Fruit fly (Drosophila melanogaster) whole organism, pupa: ENCODE measurements around the gene Trmt6.

ENCODE experiments used
- CG10348 ChIP-seq: fragments of 200-800 bp; sonication (Bioruptor generic); IDR thresholded peaks from 2 replicates; pipeline ENCODE4 v1.3.6; 2022; ENCODE audit warnings: missing biosample characterization, missing genetic modification characterization
- CG12605 ChIP-seq: fragments of 200-800 bp; sonication (Bioruptor generic); IDR thresholded peaks from 2 replicates; pipeline ENCODE4 v1.3.6; 2022; ENCODE audit warnings: missing biosample characterization, missing genetic modification characterization
- CG13204 ChIP-seq: fragments of 200-800 bp; sonication (Bioruptor generic); optimal IDR thresholded peaks from 2 replicates; lab custom pipeline; 2018; ENCODE audit warnings: missing biosample characterization, mild to moderate bottlenecking, missing genetic modification characterization, moderate library complexity
- CG14655 ChIP-seq: fragments of 200-800 bp; sonication (Bioruptor generic); optimal IDR thresholded peaks from 3 replicates; lab custom pipeline; 2017; ENCODE audit warnings: mild to moderate bottlenecking, missing biosample characterization, missing genetic modification reagents, missing genetic modification characterization
- CG15710 ChIP-seq: fragments of 200-800 bp; sonication (Bioruptor generic); optimal IDR thresholded peaks from 2 replicates; lab custom pipeline; 2018; ENCODE audit warnings: missing biosample characterization, mild to moderate bottlenecking, missing genetic modification characterization, moderate library complexity
- CG17806 ChIP-seq: fragments of 200-800 bp; sonication (Bioruptor generic); optimal IDR thresholded peaks from 2 replicates; lab custom pipeline; 2018; ENCODE audit warnings: missing biosample characterization, mild to moderate bottlenecking, missing genetic modification characterization, moderate library complexity
- CG32121 ChIP-seq: fragments of 200-800 bp; sonication (Bioruptor generic); IDR thresholded peaks from 2 replicates; pipeline ENCODE4 v1.3.6; 2022; ENCODE audit warnings: missing biosample characterization, missing genetic modification characterization
- CG34367 ChIP-seq: fragments of 200-800 bp; sonication (Bioruptor generic); optimal IDR thresholded peaks from 2 replicates; lab custom pipeline; 2018; ENCODE audit warnings: missing biosample characterization, mild to moderate bottlenecking, missing genetic modification characterization
- CG4496 ChIP-seq: fragments of 200-800 bp; sonication (Bioruptor generic); IDR thresholded peaks from 3 replicates; pipeline ENCODE4 v1.3.6; 2022; ENCODE audit warnings: missing biosample characterization, missing genetic modification characterization
- CG8159 ChIP-seq: fragments of 200-800 bp; sonication (Bioruptor generic); optimal IDR thresholded peaks from 3 replicates; lab custom pipeline; 2018; ENCODE audit warnings: missing biosample characterization, mild to moderate bottlenecking, missing genetic modification characterization, moderate library complexity
- CG8301 ChIP-seq: fragments of 200-800 bp; sonication (Bioruptor generic); optimal IDR thresholded peaks from 2 replicates; lab custom pipeline; 2018; ENCODE audit warnings: missing biosample characterization, mild to moderate bottlenecking, missing genetic modification characterization
- CG9948 ChIP-seq: fragments of 200-800 bp; sonication (Bioruptor generic); optimal IDR thresholded peaks from 2 replicates; lab custom pipeline; 2018; ENCODE audit warnings: missing biosample characterization, mild to moderate bottlenecking, missing genetic modification characterization, moderate library complexity
- D1 ChIP-seq: fragments of 200-800 bp; sonication (Bioruptor generic); optimal IDR thresholded peaks from 2 replicates; lab custom pipeline; 2018; ENCODE audit warnings: missing biosample characterization, mild to moderate bottlenecking, missing genetic modification characterization, moderate library complexity
- EcR ChIP-seq: fragments of 200-800 bp; sonication (Bioruptor generic); optimal IDR thresholded peaks from 3 replicates; lab custom pipeline; 2019; ENCODE audit warnings: missing biosample characterization, missing genetic modification characterization, mild to moderate bottlenecking, moderate library complexity, missing genetic modification reagents
- Ets98B ChIP-seq: fragments of 200-800 bp; sonication (Bioruptor generic); IDR thresholded peaks from 2 replicates; pipeline ENCODE4 v1.3.6; 2022; ENCODE audit warnings: missing biosample characterization, missing genetic modification characterization
- Pif1A ChIP-seq: fragments of 200-800 bp; sonication (Bioruptor generic); optimal IDR thresholded peaks from 3 replicates; lab custom pipeline; 2016; ENCODE audit warnings: missing biosample characterization, missing genetic modification characterization
- Pif1B ChIP-seq: fragments of 200-800 bp; sonication (Bioruptor generic); optimal IDR thresholded peaks from 3 replicates; lab custom pipeline; 2016; ENCODE audit warnings: missing biosample characterization, missing genetic modification characterization
- Snoo ChIP-seq: fragments of 200-800 bp; sonication (Bioruptor generic); optimal IDR thresholded peaks from 3 replicates; lab custom pipeline; 2017; ENCODE audit warnings: missing biosample characterization, mild to moderate bottlenecking, missing genetic modification characterization, inconsistent platforms
- fd96Ca ChIP-seq: fragments of 200-800 bp; sonication (Bioruptor generic); IDR thresholded peaks from 3 replicates; pipeline ENCODE4 v1.3.6; 2022; ENCODE audit warnings: missing biosample characterization, missing genetic modification characterization
- gl ChIP-seq: fragments of 200-800 bp; sonication (Bioruptor generic); optimal IDR thresholded peaks from 2 replicates; lab custom pipeline; 2018; ENCODE audit warnings: missing biosample characterization, mild to moderate bottlenecking, missing genetic modification characterization
- rn ChIP-seq: fragments of 200-800 bp; sonication (Bioruptor generic); IDR thresholded peaks from 2 replicates; pipeline ENCODE4 v1.3.6; 2022; ENCODE audit warnings: missing biosample characterization, missing genetic modification characterization

Gene Trmt6

DNA sequence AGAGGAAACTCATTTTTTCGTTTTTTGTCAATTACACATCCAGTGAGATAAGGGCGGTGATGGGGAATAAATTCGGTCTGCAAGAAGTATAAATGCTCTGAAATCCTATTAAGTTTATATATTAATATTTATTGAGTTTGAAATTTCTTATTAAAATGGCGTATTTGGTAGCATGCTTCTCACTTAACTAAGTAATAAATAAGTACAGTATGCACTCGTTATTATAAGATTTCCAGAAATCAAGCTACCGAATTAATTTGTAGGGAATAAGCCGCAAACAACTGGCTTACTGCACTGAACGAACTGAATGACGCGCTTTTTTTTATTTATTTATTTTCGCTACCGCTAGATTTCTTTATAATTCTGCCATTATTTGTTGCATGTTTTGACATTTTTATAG lies 10.6 kb downstream of the Trmt6 start:
- TF ChIP-seq CG15710 (tag; lab: Kevin White, UChicago) (no peak), Snoo (tag; lab: Kevin White, UChicago) (peak; percentile 16), Ets98B (GFP tag; lab: Robert Waterston, UW) (no peak), CG4496 (GFP tag; lab: Robert Waterston, UW) (no peak), D1 (no peak), CG34367 (tag; lab: Kevin White, UChicago) (no peak)

DNA sequence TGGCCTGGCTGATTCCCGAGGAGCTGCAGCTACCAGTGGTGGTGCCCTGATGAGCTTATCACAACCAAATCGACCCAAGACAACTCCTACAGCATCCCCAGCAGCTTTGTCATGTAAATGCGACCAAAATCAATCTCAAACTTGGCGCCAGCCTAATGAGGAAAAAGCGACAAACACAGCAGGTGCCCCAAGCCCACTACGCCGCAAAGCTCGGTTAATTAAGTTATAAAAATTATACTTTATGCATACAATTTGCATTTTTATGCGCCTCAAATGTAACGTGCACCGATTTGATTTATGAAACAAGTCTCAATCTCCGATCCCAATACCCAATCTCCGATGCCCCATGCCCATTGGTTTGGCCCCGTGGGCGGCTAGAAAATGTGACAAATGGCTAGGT lies 11.3 kb downstream of the Trmt6 start:
- no peak for TF ChIP-seq Pif1B (GFP tag; lab: Kevin White, UChicago)
- TF ChIP-seq CG12605 (GFP tag; lab: Robert Waterston, UW), result no peak
- TF ChIP-seq CG13204 (GFP tag; lab: Kevin White, UChicago), result no peak
- TF ChIP-seq rn (GFP tag; lab: Robert Waterston, UW), result no peak
- no peak for TF ChIP-seq CG17806 (tag; lab: Kevin White, UChicago)
- no peak for TF ChIP-seq CG32121 (GFP tag; lab: Robert Waterston, UW)
- no peak for TF ChIP-seq Pif1A
- no peak for TF ChIP-seq CG10348 (GFP tag; lab: Robert Waterston, UW)

DNA sequence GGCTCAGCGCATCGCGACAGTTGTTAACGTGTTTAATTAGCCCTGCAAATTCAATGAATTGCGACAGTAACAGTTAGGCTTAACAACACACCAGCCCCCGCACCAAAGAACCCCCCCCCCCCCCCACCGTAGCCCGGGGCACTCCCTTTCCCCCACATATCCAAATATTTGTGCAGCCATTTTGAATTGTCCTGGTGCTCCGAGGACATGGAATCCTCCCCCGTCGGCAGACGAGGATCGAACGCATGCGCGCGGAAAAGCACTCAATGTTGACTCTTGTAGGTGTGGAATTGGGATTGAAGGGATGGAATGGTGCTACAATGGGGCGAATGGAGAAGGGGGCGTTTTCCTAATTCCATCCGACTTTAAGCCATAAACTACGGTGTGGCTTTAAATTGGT lies 14.1 kb downstream of the Trmt6 start:
- no peak for TF ChIP-seq CG8301
- TF ChIP-seq gl (tag; lab: Kevin White, UChicago), result no peak
- TF ChIP-seq CG14655 (GFP tag; lab: Kevin White, UChicago), result no peak
- no peak for TF ChIP-seq CG13204 (GFP tag; lab: Kevin White, UChicago)
- no peak for TF ChIP-seq CG17806 (tag; lab: Kevin White, UChicago)
- TF ChIP-seq Pif1A, result no peak
- TF ChIP-seq CG32121 (GFP tag; lab: Robert Waterston, UW), result no peak
- TF ChIP-seq CG12605 (GFP tag; lab: Robert Waterston, UW), result no peak

DNA sequence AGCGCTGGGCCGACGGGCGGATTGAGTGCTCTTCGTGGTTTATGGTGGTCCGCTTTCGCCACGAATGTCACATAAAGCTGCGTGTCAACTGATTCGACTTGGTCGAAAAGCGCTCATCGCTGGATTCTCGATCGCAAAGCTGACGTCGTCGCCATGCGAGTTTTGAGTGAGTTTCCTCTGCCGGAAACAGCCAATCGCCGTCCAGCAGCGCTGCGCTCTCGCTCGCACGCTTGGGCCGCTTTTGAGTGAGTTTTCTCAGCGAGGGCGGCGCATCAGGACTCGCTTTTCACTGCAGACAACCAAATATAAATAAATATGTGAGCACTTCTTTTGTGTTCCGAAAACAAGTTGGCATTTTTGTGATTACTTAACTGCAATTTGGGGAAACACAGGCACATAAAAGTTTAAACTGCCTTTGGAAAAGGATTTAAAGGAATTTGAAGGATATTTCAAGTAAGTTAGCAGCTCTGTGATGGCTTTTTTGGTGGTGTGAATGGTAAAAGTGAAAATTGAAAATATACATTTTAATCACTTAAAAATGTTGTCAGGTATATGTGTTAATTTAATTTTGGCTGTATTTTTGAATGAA lies 15.1 kb downstream of the Trmt6 start, which contains the start of gene eya:
Gene eya (minus strand): TSS at position 94 of the 589 bp plus-strand sequence.
- TF ChIP-seq CG34367 (tag; lab: Kevin White, UChicago) (no peak), gl (tag; lab: Kevin White, UChicago) (no peak), fd96Ca (GFP tag; lab: Robert Waterston, UW) (no peak), CG15710 (tag; lab: Kevin White, UChicago) (no peak), CG9948 (tag; lab: Kevin White, UChicago) (no peak), D1 (no peak)

DNA sequence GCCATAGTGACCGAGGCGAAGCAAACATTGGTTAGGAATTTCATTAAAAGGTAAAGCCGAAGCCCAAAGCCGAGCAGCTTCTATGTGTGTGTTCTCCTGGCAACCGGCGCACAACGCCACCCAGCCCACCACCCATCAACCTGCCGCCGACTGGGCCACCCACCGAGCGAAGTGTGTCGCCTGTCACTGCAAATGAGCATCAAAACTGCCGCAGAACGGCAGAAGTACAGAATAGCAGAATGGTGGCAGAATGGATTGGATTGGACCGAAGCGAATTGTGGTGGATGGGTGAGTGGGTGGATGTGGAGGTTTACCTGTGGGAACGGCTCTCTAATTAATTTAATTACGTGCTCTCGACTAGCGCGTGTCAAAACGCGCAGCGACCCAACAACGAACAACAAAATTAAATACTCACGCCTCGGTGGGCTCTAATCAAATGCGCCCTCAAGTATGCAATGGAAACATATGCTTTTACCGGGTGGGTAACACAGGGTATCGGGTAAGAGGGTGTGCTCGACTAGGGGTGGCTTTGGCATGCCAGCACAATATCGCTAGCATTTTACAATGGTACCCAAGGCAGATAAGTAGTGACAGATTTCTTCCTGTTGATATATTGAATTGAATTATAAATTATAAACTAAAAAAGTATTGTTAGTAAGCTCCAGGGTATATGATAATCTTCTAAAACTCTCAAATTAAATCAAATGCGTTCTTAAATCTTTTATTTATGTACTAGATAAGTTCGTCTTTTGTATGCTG lies 22.3 kb downstream of the Trmt6 start:
- TF ChIP-seq rn (GFP tag; lab: Robert Waterston, UW) (no peak), CG32121 (GFP tag; lab: Robert Waterston, UW) (no peak), Pif1A (no peak), CG12605 (GFP tag; lab: Robert Waterston, UW) (no peak), CG13204 (GFP tag; lab: Kevin White, UChicago) (no peak), EcR (no peak), Snoo (tag; lab: Kevin White, UChicago) (no peak), gl (tag; lab: Kevin White, UChicago) (no peak), CG34367 (tag; lab: Kevin White, UChicago) (no peak), fd96Ca (GFP tag; lab: Robert Waterston, UW) (no peak), CG14655 (GFP tag; lab: Kevin White, UChicago) (no peak), D1 (no peak), CG15710 (tag; lab: Kevin White, UChicago) (no peak)

DNA sequence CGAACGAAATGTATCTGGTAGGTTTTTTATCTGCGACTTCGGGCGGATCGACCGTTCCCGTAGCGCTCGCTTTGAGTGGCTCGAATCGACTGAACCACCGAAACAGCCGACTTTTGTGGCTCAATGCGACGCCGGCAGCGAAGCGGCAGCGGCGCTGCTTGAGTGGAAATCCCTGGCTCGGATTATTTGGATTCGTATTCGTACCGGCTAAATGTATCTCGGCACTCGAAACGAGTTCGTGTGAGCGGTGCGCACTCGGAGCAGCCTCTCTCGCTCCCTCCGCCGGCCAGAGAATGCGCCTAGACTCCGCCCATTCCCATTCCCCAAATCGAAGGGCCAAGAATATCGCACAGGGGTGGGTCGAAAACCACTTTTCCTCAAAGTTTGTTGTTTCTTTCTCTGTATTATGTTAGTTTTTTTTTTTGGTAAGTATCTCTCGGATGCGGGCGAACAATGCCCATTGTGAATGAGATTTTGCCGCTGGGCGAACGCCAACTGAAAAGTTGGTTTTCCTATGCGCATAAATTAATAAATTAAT lies 26.0 kb downstream of the Trmt6 start:
- TF ChIP-seq D1 (no peak), EcR (peak; percentile 3)
- TF ChIP-seq, all 21 proteins: peak for 1

DNA sequence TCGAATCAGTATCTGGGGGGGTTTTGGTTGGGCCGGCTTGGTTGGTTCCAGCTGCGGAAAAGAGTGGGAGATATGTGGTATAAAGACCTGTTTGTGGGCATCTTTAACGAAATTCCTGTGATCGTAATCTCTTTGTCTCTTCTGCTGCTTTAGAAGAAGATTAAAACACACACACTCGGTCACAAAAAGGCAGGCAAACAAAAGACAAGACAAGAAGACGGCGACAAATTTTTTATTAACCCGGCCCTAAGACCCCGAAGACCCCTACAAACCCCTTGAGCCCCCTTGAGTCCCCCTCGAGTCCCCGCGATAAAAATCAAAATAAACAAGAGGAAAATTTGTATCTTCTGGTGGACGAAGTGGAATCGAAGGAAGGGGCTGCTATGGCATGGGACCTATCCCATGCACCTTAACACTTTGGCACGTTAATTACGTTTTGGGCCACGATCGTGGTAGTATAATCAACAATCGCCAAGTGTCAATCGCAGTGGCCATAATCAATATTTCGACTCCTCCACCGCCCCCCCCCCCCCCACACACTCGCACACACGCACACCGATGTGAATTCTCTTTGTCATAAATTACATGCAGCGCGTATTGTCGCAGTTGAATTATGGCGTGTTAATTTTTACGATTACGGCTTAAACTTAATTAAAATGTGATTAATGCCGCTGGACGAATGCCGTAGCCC lies 27.8 kb downstream of the Trmt6 start:
- TF ChIP-seq Ets98B (GFP tag; lab: Robert Waterston, UW) (no peak), CG14655 (GFP tag; lab: Kevin White, UChicago) (no peak), Pif1A (no peak), D1 (no peak), CG15710 (tag; lab: Kevin White, UChicago) (no peak), CG12605 (GFP tag; lab: Robert Waterston, UW) (no peak), CG13204 (GFP tag; lab: Kevin White, UChicago) (no peak), CG8301 (no peak), CG9948 (tag; lab: Kevin White, UChicago) (no peak), gl (tag; lab: Kevin White, UChicago) (no peak), CG8159 (tag; lab: Kevin White, UChicago) (no peak), rn (GFP tag; lab: Robert Waterston, UW) (no peak), fd96Ca (GFP tag; lab: Robert Waterston, UW) (no peak), Snoo (tag; lab: Kevin White, UChicago) (no peak), CG32121 (GFP tag; lab: Robert Waterston, UW) (no peak), CG34367 (tag; lab: Kevin White, UChicago) (no peak), CG10348 (GFP tag; lab: Robert Waterston, UW) (no peak)
